Fruit fly (Drosophila melanogaster) S2 (cell line): ENCODE results near the gene Plod.

ENCODE experiments used
- CG8478 ChIP-seq: fragments of >200 bp; optimal IDR thresholded peaks from 2 replicates; lab custom pipeline; 2018
- CTCF ChIP-seq, 2 experiments: fragments of >200 bp; optimal IDR thresholded peaks; 2 replicates each; lab custom pipeline; 2018

- TF ChIP-seq CG8478 (lab: Kevin White, UChicago): no peak
- no peak for TF ChIP-seq CTCF (optimal IDR thresholded peaks at IDR 0.05; lab: Kevin White, UChicago)
These were observed 10.4 kb upstream of the Plod start for dm6 chr3L:11216219-11216618.
